Worm (Caenorhabditis elegans) whole organism, mixed stage, embryonic: ENCODE results near the gene ceeh-1.

Source experiments
- lsy-2 ChIP-seq: fragments of 150-350 bp; optimal IDR thresholded peaks from 2 replicates; lab custom pipeline; 2014; ENCODE audit warnings: missing biosample characterization, missing genetic modification characterization
- nhr-237 ChIP-seq: fragments of 150-350 bp; optimal IDR thresholded peaks from 2 replicates; lab custom pipeline; 2014; ENCODE audit warnings: missing biosample characterization, missing genetic modification characterization
- snpc-4 ChIP-seq: fragments of 150-350 bp; optimal IDR thresholded peaks from 2 replicates; lab custom pipeline; 2014; ENCODE audit warnings: missing biosample characterization, missing genetic modification characterization
- unc-39 ChIP-seq: fragments of 150-350 bp; optimal IDR thresholded peaks from 2 replicates; lab custom pipeline; 2014; ENCODE audit warnings: missing biosample characterization, missing genetic modification characterization

DNA sequence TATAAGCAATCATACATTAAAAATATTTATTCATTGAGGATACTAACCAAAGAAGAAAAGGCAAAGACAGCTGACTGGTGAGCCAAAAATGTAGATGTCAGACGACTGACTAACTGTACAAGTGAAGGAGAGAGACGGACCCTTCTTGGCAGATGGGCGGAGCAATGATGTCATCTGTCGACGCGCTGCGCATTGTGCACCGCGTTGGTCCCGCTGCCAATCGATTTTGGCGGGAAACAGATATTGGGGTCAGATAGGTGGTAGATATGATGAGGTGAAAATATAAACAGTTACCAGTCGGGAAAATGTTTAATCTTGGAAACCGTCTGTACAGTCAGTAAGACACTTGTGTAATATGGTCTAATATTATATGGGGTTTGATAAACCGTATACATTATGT is 37.8 kb upstream of the ceeh-1 start, which contains the start of gene T24C4.2:
- no peak for TF ChIP-seq nhr-237 (tag; lab: Kevin White, UChicago)
- TF ChIP-seq unc-39 = no peak
- no peak for TF ChIP-seq snpc-4 (tag; lab: Kevin White, UChicago)
- no peak for TF ChIP-seq lsy-2
